Fruit fly (Drosophila melanogaster): ENCODE data around the gene Kap-alpha3.

Kap-alpha3 gene

dm6 chr3R:9551013-9551658 is 26.4 kb downstream of the Kap-alpha3 start (continued):
- TF ChIP-seq lmd (GFP tag; IDR thresholded peaks at IDR 0.05) (no peak), ro (GFP tag; IDR thresholded peaks at IDR 0.05) (no peak), CG6765 (GFP tag; optimal IDR thresholded peaks at IDR 0.05) (peak; percentile 82), Atf3 (GFP tag; optimal IDR thresholded peaks at IDR 0.05) (no peak), CG3281 (GFP tag; optimal IDR thresholded peaks at IDR 0.05) (peak; percentile 63), Ets97D (GFP tag; optimal IDR thresholded peaks at IDR 0.05) (peak; percentile 4), Mes4 (GFP tag; optimal IDR thresholded peaks at IDR 0.05) (no peak), CrebB (tag; optimal IDR thresholded peaks at IDR 0.05) (peak; percentile 68), CG6654 (GFP tag; optimal IDR thresholded peaks at IDR 0.05) (peak; percentile 5), twi (tag; optimal IDR thresholded peaks at IDR 0.05) (no peak), Lim3 (GFP tag; IDR thresholded peaks at IDR 0.05) (no peak), tll (GFP tag; optimal IDR thresholded peaks at IDR 0.05) (no peak), CkIIα-i1 (GFP tag; IDR thresholded peaks at IDR 0.05) (no peak), CG43689 (GFP tag; IDR thresholded peaks at IDR 0.05) (no peak), sens (GFP tag) (peak; percentile 85), CG6254 (GFP tag; optimal IDR thresholded peaks at IDR 0.05) (peak; percentile 52), Ravus (GFP tag; IDR thresholded peaks at IDR 0.05) (no peak), ewg (GFP tag; optimal IDR thresholded peaks at IDR 0.05) (peak; percentile 11), CG11093 (GFP tag; IDR thresholded peaks at IDR 0.05) (no peak), BEAF-32 (GFP tag; optimal IDR thresholded peaks at IDR 0.05) (no peak), Dp (GFP tag; optimal IDR thresholded peaks at IDR 0.05) (no peak), Gsc (GFP tag; IDR thresholded peaks at IDR 0.05) (no peak), pfk (GFP tag; optimal IDR thresholded peaks at IDR 0.05) (peak; percentile 63), nom (GFP tag; optimal IDR thresholded peaks at IDR 0.05) (peak; percentile 90), CG1602 (GFP tag; optimal IDR thresholded peaks at IDR 0.05) (no peak), CG1603 (tag; optimal IDR thresholded peaks at IDR 0.05) (peak; percentile 48), hbn (GFP tag; IDR thresholded peaks at IDR 0.05; ENCODE audit: partially characterized antibody) (no peak), CG15269 (tag; optimal IDR thresholded peaks at IDR 0.05) (peak; percentile 4), CG4730 (GFP tag; IDR thresholded peaks at IDR 0.05) (no peak), ac (GFP tag; optimal IDR thresholded peaks at IDR 0.05) (peak; percentile 3), unc-4 (GFP tag; IDR thresholded peaks at IDR 0.05; ENCODE audit: partially characterized antibody) (no peak), unpg (GFP tag; optimal IDR thresholded peaks at IDR 0.05) (peak; percentile 16), ci (GFP tag; IDR thresholded peaks at IDR 0.05) (no peak), CG2875 (GFP tag; optimal IDR thresholded peaks at IDR 0.05) (peak; percentile 55), Dip3 (GFP tag; optimal IDR thresholded peaks at IDR 0.05) (no peak), wor (GFP tag; IDR thresholded peaks at IDR 0.05) (no peak), gsb (GFP tag; IDR thresholded peaks at IDR 0.05) (no peak), CG2116 (GFP tag; optimal IDR thresholded peaks at IDR 0.05) (no peak), Meics (GFP tag; optimal IDR thresholded peaks at IDR 0.05) (peak; percentile 64), CG4282 (GFP tag; optimal IDR thresholded peaks at IDR 0.05) (peak; percentile 18), abd-A (tag; optimal IDR thresholded peaks at IDR 0.05) (no peak), CG14710 (tag; optimal IDR thresholded peaks at IDR 0.05) (no peak), stc (GFP tag; IDR thresholded peaks at IDR 0.05) (no peak), CG17359 (tag; optimal IDR thresholded peaks at IDR 0.05) (peak; percentile 41), pum (GFP tag; optimal IDR thresholded peaks at IDR 0.05) (no peak), crc (GFP tag; optimal IDR thresholded peaks at IDR 0.05) (no peak), CG11696 (GFP tag; IDR thresholded peaks at IDR 0.05) (no peak), CG12659 (GFP tag; optimal IDR thresholded peaks at IDR 0.05) (peak; percentile 43), CG6854 (GFP tag; optimal IDR thresholded peaks at IDR 0.05) (peak; percentile 71), E2f2 (GFP tag; IDR thresholded peaks at IDR 0.05) (no peak), br (optimal IDR thresholded peaks at IDR 0.05) (no peak)

All from whole organism, embryonic.